Worm (Caenorhabditis elegans) whole organism, L1 larva: ENCODE measurements around the gene flp-6.

Experiments
- aha-1 ChIP-seq: fragments of 150-350 bp; optimal IDR thresholded peaks from 2 replicates; lab custom pipeline; 2014; ENCODE audit warnings: missing biosample characterization, missing genetic modification characterization
- ama-1 ChIP-seq: fragments of 150-350 bp; optimal IDR thresholded peaks from 2 replicates; lab custom pipeline; 2014
- blmp-1 ChIP-seq: fragments of 150-350 bp; optimal IDR thresholded peaks from 2 replicates; lab custom pipeline; 2014; ENCODE audit warnings: missing biosample characterization, missing genetic modification characterization
- ceh-90 ChIP-seq: sonication (generic microtip); optimal IDR thresholded peaks from 2 replicates; lab custom pipeline; 2016; ENCODE audit warnings: missing genetic modification characterization, missing compliant biosample characterization
- egl-27 ChIP-seq, 2 experiments: fragments of 150-350 bp in 1 of 2; sonication (generic microtip); optimal IDR thresholded peaks; 3 replicates each; lab custom pipeline; 2017 to 2018; ENCODE audit warnings: missing biosample characterization in 2 of 2, missing genetic modification characterization in 2 of 2, missing genetic modification reagents in 2 of 2
- elt-2 ChIP-seq: sonication (generic microtip); optimal IDR thresholded peaks from 2 replicates; lab custom pipeline; 2016; ENCODE audit warnings: missing genetic modification characterization, mild to moderate bottlenecking, inconsistent platforms, missing compliant biosample characterization, missing genetic modification reagents
- lin-15B ChIP-seq: fragments of 150-350 bp; sonication (generic microtip); optimal IDR thresholded peaks from 3 replicates; lab custom pipeline; 2014; ENCODE audit warnings: missing biosample characterization, missing genetic modification characterization
- lsy-2 ChIP-seq, 2 experiments: fragments of 150-350 bp; optimal IDR thresholded peaks; 2 replicates each; lab custom pipeline; 2014; ENCODE audit warnings: missing biosample characterization in 2 of 2, missing genetic modification characterization in 2 of 2
- mef-2 ChIP-seq: fragments of 150-350 bp; optimal IDR thresholded peaks from 2 replicates; lab custom pipeline; 2014; ENCODE audit warnings: missing biosample characterization, missing genetic modification characterization
- nhr-28 ChIP-seq: fragments of 150-350 bp; optimal IDR thresholded peaks from 2 replicates; lab custom pipeline; 2014; ENCODE audit warnings: missing biosample characterization, missing genetic modification characterization
- nhr-90 ChIP-seq: sonication (generic microtip); optimal IDR thresholded peaks from 2 replicates; lab custom pipeline; 2016; ENCODE audit warnings: mild to moderate bottlenecking, missing genetic modification characterization, missing compliant biosample characterization; ENCODE audit not compliant: poor library complexity

DNA sequence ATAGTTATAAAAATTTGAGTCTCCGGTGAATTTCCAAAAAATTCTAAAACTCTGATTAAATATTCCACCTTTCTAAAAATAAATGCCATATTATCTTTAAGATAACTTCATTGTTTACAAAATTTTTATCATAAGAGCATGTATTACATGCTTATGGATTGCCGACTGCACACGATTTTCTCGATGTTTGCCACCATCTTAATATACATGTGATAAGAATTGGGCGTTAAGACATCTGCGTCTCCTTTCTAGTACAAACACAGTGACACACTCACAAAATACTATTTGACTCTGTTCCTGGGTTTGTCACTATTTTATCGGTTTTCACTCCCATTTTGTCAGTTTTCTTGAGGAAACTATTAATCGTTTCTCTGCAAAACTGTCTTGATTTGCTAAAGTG lies 28.7 kb upstream of the flp-6 start:
- TF ChIP-seq nhr-90 (tag; lab: Kevin White, UChicago) (peak; percentile 22), lsy-2 (tag; optimal IDR thresholded peaks at IDR 0.05; lab: Kevin White, UChicago) (no peak), aha-1 (tag; lab: Kevin White, UChicago) (no peak), lin-15B (tag; lab: Kevin White, UChicago) (no peak), ama-1 (no peak), mef-2 (no peak), elt-2 (peak; percentile 94), ceh-90 (tag; lab: Kevin White, UChicago) (no peak), nhr-28 (tag; lab: Kevin White, UChicago) (no peak), blmp-1 (tag; lab: Kevin White, UChicago) (no peak), egl-27 (tag; optimal IDR thresholded peaks at IDR 0.05; lab: Kevin White, UChicago) (no peak)
